Worm (Caenorhabditis elegans) whole organism, L2 larva: ENCODE data around the gene nmy-1.

Source experiments
- ama-1 ChIP-seq: fragments of 150-350 bp; optimal IDR thresholded peaks from 2 replicates; lab custom pipeline; 2018; ENCODE audit warnings: inconsistent platforms
- blmp-1 ChIP-seq: sonication (generic microtip); optimal IDR thresholded peaks from 2 replicates; lab custom pipeline; 2017; ENCODE audit warnings: missing genetic modification characterization, mild to moderate bottlenecking, missing compliant biosample characterization, antibody characterized with exemption, moderate library complexity; ENCODE audit not compliant: insufficient read depth
- crh-2 ChIP-seq: sonication (generic microtip); optimal IDR thresholded peaks from 2 replicates; lab custom pipeline; 2017; ENCODE audit warnings: missing biosample characterization, missing genetic modification characterization
- mdl-1 ChIP-seq, 2 experiments: fragments of 150-350 bp in 1 of 2; sonication (generic microtip) in 1 of 2; optimal IDR thresholded peaks; 2 replicates each; lab custom pipeline; 2017; ENCODE audit warnings: missing biosample characterization in 2 of 2, missing genetic modification characterization in 2 of 2
- nhr-10 ChIP-seq: sonication (generic microtip); optimal IDR thresholded peaks from 2 replicates; lab custom pipeline; 2017; ENCODE audit warnings: missing biosample characterization, missing genetic modification characterization
- nhr-11 ChIP-seq: fragments of 150-350 bp; optimal IDR thresholded peaks from 2 replicates; lab custom pipeline; 2014; ENCODE audit warnings: missing biosample characterization, missing genetic modification characterization
- nhr-12 ChIP-seq: fragments of 150-350 bp; optimal IDR thresholded peaks from 2 replicates; lab custom pipeline; 2014; ENCODE audit warnings: missing biosample characterization, missing genetic modification characterization
- nhr-23 ChIP-seq: fragments of 150-350 bp; optimal IDR thresholded peaks from 2 replicates; lab custom pipeline; 2014; ENCODE audit warnings: missing biosample characterization, missing genetic modification reagents, missing genetic modification characterization
- sma-3 ChIP-seq: sonication (generic microtip); optimal IDR thresholded peaks from 2 replicates; lab custom pipeline; 2016; ENCODE audit warnings: missing genetic modification reagents, missing genetic modification characterization, missing compliant biosample characterization
- ztf-4 ChIP-seq: fragments of 150-350 bp; optimal IDR thresholded peaks from 2 replicates; lab custom pipeline; 2014; ENCODE audit warnings: missing biosample characterization, missing genetic modification characterization

DNA sequence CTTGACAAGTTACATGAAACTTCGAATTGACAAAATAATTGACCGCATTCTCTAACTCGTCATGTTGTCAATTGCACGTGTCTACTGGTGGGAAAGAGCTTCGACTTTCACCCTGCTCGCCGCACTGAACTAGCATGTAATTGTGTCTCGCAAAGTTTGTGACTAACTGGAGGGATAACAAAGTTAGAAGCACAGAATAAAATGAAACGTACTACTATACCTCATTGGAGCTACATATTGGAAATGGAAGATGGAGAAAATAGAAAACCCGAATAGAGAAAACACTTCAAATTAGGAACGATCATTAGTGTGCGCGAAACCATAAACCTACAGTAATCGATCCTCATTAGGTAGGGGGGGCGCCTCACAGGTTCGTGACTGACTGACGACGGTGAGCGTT lies 18.2 kb downstream of the nmy-1 start:
- no peak for TF ChIP-seq blmp-1
- TF ChIP-seq sma-3 (GFP tag; lab: Kevin White, UChicago) = no peak
- TF ChIP-seq nhr-10 = no peak
- TF ChIP-seq ama-1 = no peak
- no peak for TF ChIP-seq nhr-12 (tag; lab: Kevin White, UChicago)
- TF ChIP-seq ztf-4 = no peak
- TF ChIP-seq nhr-23 (tag; lab: Kevin White, UChicago) = no peak
- no peak for TF ChIP-seq mdl-1 (tag; optimal IDR thresholded peaks at IDR 0.05; lab: Kevin White, UChicago)
- TF ChIP-seq crh-2 (tag; lab: Kevin White, UChicago) = no peak
- no peak for TF ChIP-seq nhr-11 (tag; lab: Kevin White, UChicago)
